Fruit fly (Drosophila melanogaster) whole organism, pupa: Measurements from ENCODE around the gene Gr98b.

ENCODE experiments used
- CG12605 ChIP-seq: fragments of 200-800 bp; sonication (Bioruptor generic); IDR thresholded peaks from 2 replicates; pipeline ENCODE4 v1.3.6; 2022; ENCODE audit warnings: missing biosample characterization, missing genetic modification characterization
- CG14655 ChIP-seq: fragments of 200-800 bp; sonication (Bioruptor generic); optimal IDR thresholded peaks from 3 replicates; lab custom pipeline; 2017; ENCODE audit warnings: mild to moderate bottlenecking, missing biosample characterization, missing genetic modification reagents, missing genetic modification characterization
- CG17806 ChIP-seq: fragments of 200-800 bp; sonication (Bioruptor generic); optimal IDR thresholded peaks from 2 replicates; lab custom pipeline; 2018; ENCODE audit warnings: missing biosample characterization, mild to moderate bottlenecking, missing genetic modification characterization, moderate library complexity
- CG4496 ChIP-seq: fragments of 200-800 bp; sonication (Bioruptor generic); IDR thresholded peaks from 3 replicates; pipeline ENCODE4 v1.3.6; 2022; ENCODE audit warnings: missing biosample characterization, missing genetic modification characterization
- CG8159 ChIP-seq: fragments of 200-800 bp; sonication (Bioruptor generic); optimal IDR thresholded peaks from 3 replicates; lab custom pipeline; 2018; ENCODE audit warnings: missing biosample characterization, mild to moderate bottlenecking, missing genetic modification characterization, moderate library complexity
- EcR ChIP-seq: fragments of 200-800 bp; sonication (Bioruptor generic); optimal IDR thresholded peaks from 3 replicates; lab custom pipeline; 2019; ENCODE audit warnings: missing biosample characterization, missing genetic modification characterization, mild to moderate bottlenecking, moderate library complexity, missing genetic modification reagents
- Snoo ChIP-seq: fragments of 200-800 bp; sonication (Bioruptor generic); optimal IDR thresholded peaks from 3 replicates; lab custom pipeline; 2017; ENCODE audit warnings: missing biosample characterization, mild to moderate bottlenecking, missing genetic modification characterization, inconsistent platforms
- fd96Ca ChIP-seq: fragments of 200-800 bp; sonication (Bioruptor generic); IDR thresholded peaks from 3 replicates; pipeline ENCODE4 v1.3.6; 2022; ENCODE audit warnings: missing biosample characterization, missing genetic modification characterization
- gl ChIP-seq: fragments of 200-800 bp; sonication (Bioruptor generic); optimal IDR thresholded peaks from 2 replicates; lab custom pipeline; 2018; ENCODE audit warnings: missing biosample characterization, mild to moderate bottlenecking, missing genetic modification characterization

dm6 chr3R:27501938-27502337 is 40.4 kb upstream of the Gr98b start, which contains the start of gene CG43139:
- no peak for TF ChIP-seq CG17806 (tag; lab: Kevin White, UChicago)
- no peak for TF ChIP-seq Snoo (tag; lab: Kevin White, UChicago)
- no peak for TF ChIP-seq CG4496
- TF ChIP-seq CG8159 (tag; lab: Kevin White, UChicago) = no peak
- TF ChIP-seq EcR (GFP tag; lab: Kevin White, UChicago) = no peak
- TF ChIP-seq CG12605 = no peak
- no peak for TF ChIP-seq gl (tag; lab: Kevin White, UChicago)
- TF ChIP-seq CG14655 (GFP tag; lab: Kevin White, UChicago) = no peak
- TF ChIP-seq fd96Ca (GFP tag; lab: Robert Waterston, UW) = no peak
